Worm (Caenorhabditis elegans): ENCODE data around the gene F20D6.12.

The F20D6.12 gene

ce11 chrV:8212816-8213215 lies 22.9 kb upstream of the F20D6.12 start:
- TF ChIP-seq ceh-62 (tag; optimal IDR thresholded peaks at IDR 0.05) (no peak), unc-39 (tag; optimal IDR thresholded peaks at IDR 0.05) (no peak), nhr-48 (tag; optimal IDR thresholded peaks at IDR 0.05) (peak; percentile 9), tag-97 (GFP tag; IDR thresholded peaks at IDR 0.05) (no peak), rbr-2 (tag; optimal IDR thresholded peaks at IDR 0.05) (no peak), dmd-6 (GFP tag; IDR thresholded peaks at IDR 0.05) (peak; percentile 59), zip-2 (tag; optimal IDR thresholded peaks at IDR 0.05) (no peak), nhr-76 (tag; optimal IDR thresholded peaks at IDR 0.05) (no peak), hlh-11 (tag; optimal IDR thresholded peaks at IDR 0.05) (peak; percentile 55), attf-4 (tag; optimal IDR thresholded peaks at IDR 0.05) (no peak), pqm-1 (tag; optimal IDR thresholded peaks at IDR 0.05) (peak; percentile 92), R02D3.7 (tag; optimal IDR thresholded peaks at IDR 0.05) (no peak), sdz-12 (GFP tag; optimal IDR thresholded peaks at IDR 0.05) (no peak), mdt-29 (GFP tag; IDR thresholded peaks at IDR 0.05) (no peak), dve-1 (tag; optimal IDR thresholded peaks at IDR 0.05; ENCODE audit: insufficient read depth) (peak; percentile 51), ZK337.2 (GFP tag; IDR thresholded peaks at IDR 0.05) (no peak), nhr-28 (tag; optimal IDR thresholded peaks at IDR 0.05) (peak; percentile 68), daf-16 (GFP tag; optimal IDR thresholded peaks at IDR 0.05) (no peak), daf-16 (tag; optimal IDR thresholded peaks at IDR 0.05) (peak; percentile 79), F26F4.8 (GFP tag; conservative IDR thresholded peaks at IDR 0.05) (no peak)

DNA sequence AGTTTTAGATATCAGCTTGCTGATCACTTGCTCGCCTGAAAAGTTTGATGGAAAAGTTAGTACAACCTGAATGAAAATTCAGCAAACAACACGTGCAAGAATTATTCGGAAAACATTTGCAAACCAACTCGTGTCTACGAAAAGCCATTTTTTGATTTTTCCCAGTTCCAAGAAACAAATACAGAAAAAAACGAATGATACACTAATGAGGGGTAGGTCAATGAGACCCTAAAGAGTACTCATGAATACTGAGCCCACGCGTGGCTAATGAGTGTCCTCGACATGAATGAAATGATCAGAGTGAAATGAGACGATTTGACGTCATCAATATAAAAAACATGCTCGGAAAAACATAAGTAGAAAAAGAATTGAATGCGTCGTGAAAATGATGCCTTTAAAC lies 22.1 kb upstream of the F20D6.12 start:
- TF ChIP-seq ceh-28 (tag; optimal IDR thresholded peaks at IDR 0.05) (no peak), jun-1 (tag; optimal IDR thresholded peaks at IDR 0.05) (no peak), saeg-2 (GFP tag; IDR thresholded peaks at IDR 0.05) (0 out of 2 replicates have a peak, but pooled peaks have one; percentile 21), dpl-1 (GFP tag; optimal IDR thresholded peaks at IDR 0.05) (no peak)

- no peak for TF ChIP-seq zip-11 (GFP tag; IDR thresholded peaks at IDR 0.05)
- peak; percentile 41 for TF ChIP-seq aha-1 (tag)
- no peak for TF ChIP-seq daf-19 (GFP tag; conservative IDR thresholded peaks at IDR 0.05)
- peak in 1 of 2 experiments; percentile 38 for TF ChIP-seq lsy-2 (tag; optimal IDR thresholded peaks at IDR 0.05)
- peak in 1 of 2 experiments; percentile 91 for TF ChIP-seq unc-62 (GFP tag; optimal IDR thresholded peaks at IDR 0.05 in 1 of 2)
- no peak for TF ChIP-seq unc-62 (tag; optimal IDR thresholded peaks at IDR 0.05)
Measured at ce11 chrV:8210527-8210926, 20.6 kb upstream of the F20D6.12 start.

DNA sequence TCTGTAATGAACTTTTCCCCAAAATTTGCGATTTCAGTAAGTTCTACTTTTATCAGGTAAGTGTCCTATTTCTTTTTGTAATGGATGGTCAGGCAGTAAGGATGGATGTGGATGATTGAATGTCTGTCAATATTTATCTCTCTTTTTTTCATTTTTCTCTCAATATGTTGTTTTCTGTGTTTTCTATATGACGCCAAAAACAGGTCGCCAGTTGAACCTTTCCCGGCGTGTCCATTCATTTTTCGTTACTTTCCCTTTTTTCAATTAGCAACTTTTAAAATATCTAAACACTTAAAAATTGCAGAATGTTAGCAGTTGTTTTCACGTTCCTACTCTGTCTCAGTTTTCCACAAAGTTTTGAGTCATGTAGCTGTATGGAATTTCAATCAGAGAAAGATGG lies 17.0 kb upstream of the F20D6.12 start, which contains the start of gene timp-1:
Gene timp-1, plus strand, starts transcription at position 305 of the 400 bp plus-strand sequence.
- TF ChIP-seq lin-29 (GFP tag; IDR thresholded peaks at IDR 0.05) (no peak), ztf-7 (tag; optimal IDR thresholded peaks at IDR 0.05) (no peak), snpc-4 (tag; optimal IDR thresholded peaks at IDR 0.05) (no peak), F44E2.7 (GFP tag; IDR thresholded peaks at IDR 0.05) (no peak), ceh-28 (tag; optimal IDR thresholded peaks at IDR 0.05) (no peak), pha-4 (GFP tag; IDR thresholded peaks at IDR 0.05) (no peak), pha-4 (tag; optimal IDR thresholded peaks at IDR 0.05) (no peak), nhr-28 (tag; optimal IDR thresholded peaks at IDR 0.05) (no peak), hif-1 (tag; optimal IDR thresholded peaks at IDR 0.05) (no peak)

DNA sequence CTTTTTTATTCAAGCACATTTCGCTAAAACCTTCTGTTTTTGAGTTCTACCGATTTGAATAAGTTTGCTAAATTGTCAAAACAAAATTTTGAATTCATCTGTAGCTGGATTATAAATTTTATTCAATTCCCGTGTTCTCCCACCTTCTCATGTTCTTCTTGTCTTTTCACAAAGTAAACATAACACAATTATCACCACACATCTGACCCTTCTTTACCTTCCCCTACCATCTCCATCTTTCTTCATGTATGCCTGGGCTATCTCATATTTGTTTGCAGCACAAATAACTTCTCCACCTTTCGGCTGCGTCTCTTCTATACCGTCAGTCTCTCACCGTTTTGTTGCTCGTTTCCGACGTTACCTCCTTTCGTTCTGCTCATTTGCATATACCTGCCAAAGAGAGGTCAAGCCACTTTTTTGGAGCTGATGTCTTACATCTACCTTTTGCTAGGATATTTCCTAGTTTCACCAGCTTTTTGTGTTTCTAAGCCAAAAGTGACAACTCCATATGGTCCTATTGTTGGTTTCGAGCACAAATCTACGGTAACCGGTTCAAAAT lies 13.2 kb upstream of the F20D6.12 start, which contains the start of gene cest-17:
Gene cest-17, plus strand, starts transcription at position 248 of the 559 bp plus-strand sequence.
- TF ChIP-seq mes-2 (tag; optimal IDR thresholded peaks at IDR 0.05; ENCODE audit: poor library complexity, severe bottlenecking) (peak; percentile 11), jun-1 (tag; optimal IDR thresholded peaks at IDR 0.05) (no peak), dmd-6 (GFP tag; IDR thresholded peaks at IDR 0.05) (no peak), F44E2.7 (GFP tag; IDR thresholded peaks at IDR 0.05) (no peak), F37D6.2 (tag; optimal IDR thresholded peaks at IDR 0.05) (no peak), nhr-102 (tag; optimal IDR thresholded peaks at IDR 0.05) (no peak), F10B5.3 (tag; optimal IDR thresholded peaks at IDR 0.05) (no peak), nhr-111 (GFP tag; optimal IDR thresholded peaks at IDR 0.05) (no peak), nhr-6 (tag; optimal IDR thresholded peaks at IDR 0.05) (peak; percentile 37), sdz-12 (GFP tag; optimal IDR thresholded peaks at IDR 0.05) (no peak), daf-16 (GFP tag; optimal IDR thresholded peaks at IDR 0.05) (no peak), daf-16 (tag; optimal IDR thresholded peaks at IDR 0.05) (peak; percentile 71), ama-1 (optimal IDR thresholded peaks at IDR 0.05) (no peak), mep-1 (tag; optimal IDR thresholded peaks at IDR 0.05) (peak; percentile 5), skn-1 (tag; optimal IDR thresholded peaks at IDR 0.05) (no peak), nhr-11 (tag; optimal IDR thresholded peaks at IDR 0.05) (no peak), dve-1 (tag; optimal IDR thresholded peaks at IDR 0.05; ENCODE audit: insufficient read depth) (peak; percentile 36)

Data from whole organism, L4 larva.